Worm (Caenorhabditis elegans) whole organism, L1 larva: ENCODE data around the gene F53B3.6.

Experiments used
- C16A3.4 ChIP-seq: fragments of 150-350 bp; optimal IDR thresholded peaks from 2 replicates; lab custom pipeline; 2014; ENCODE audit warnings: missing biosample characterization, missing genetic modification characterization
- C34B4.2 ChIP-seq: sonication (generic microtip); optimal IDR thresholded peaks from 2 replicates; lab custom pipeline; 2017; ENCODE audit warnings: mild to moderate bottlenecking, missing genetic modification characterization, missing compliant biosample characterization
- aha-1 ChIP-seq: fragments of 150-350 bp; optimal IDR thresholded peaks from 2 replicates; lab custom pipeline; 2014; ENCODE audit warnings: missing biosample characterization, missing genetic modification characterization
- aly-2 ChIP-seq: fragments of 150-350 bp; optimal IDR thresholded peaks from 2 replicates; lab custom pipeline; 2014; ENCODE audit warnings: missing biosample characterization, missing genetic modification characterization
- ceh-63 ChIP-seq: fragments of 200-800 bp; sonication (Bioruptor generic); optimal IDR thresholded peaks from 2 replicates; lab custom pipeline; 2018; ENCODE audit warnings: mild to moderate bottlenecking, missing genetic modification characterization, missing compliant biosample characterization
- dpl-1 ChIP-seq, 3 experiments: fragments of 150-350 bp in 2 of 3; sonication (generic microtip) in 1 of 3; optimal IDR thresholded peaks; 2 replicates each; lab custom pipeline; 2014 to 2017; ENCODE audit warnings: missing biosample characterization in 3 of 3, missing genetic modification characterization in 3 of 3, missing genetic modification reagents in 3 of 3
- dsc-1 ChIP-seq: sonication (generic microtip); optimal IDR thresholded peaks from 2 replicates; lab custom pipeline; 2016; ENCODE audit warnings: mild to moderate bottlenecking, missing genetic modification characterization, missing compliant biosample characterization
- efl-3 ChIP-seq: fragments of 200-800 bp; sonication (Bioruptor generic); optimal IDR thresholded peaks from 2 replicates; lab custom pipeline; 2018; ENCODE audit warnings: mild to moderate bottlenecking, missing genetic modification characterization, missing compliant biosample characterization
- egl-27 ChIP-seq, 2 experiments: fragments of 150-350 bp in 1 of 2; sonication (generic microtip); optimal IDR thresholded peaks; 3 replicates each; lab custom pipeline; 2017 to 2018; ENCODE audit warnings: missing biosample characterization in 2 of 2, missing genetic modification characterization in 2 of 2, missing genetic modification reagents in 2 of 2
- elt-3 ChIP-seq, 6 experiments: fragments of 150-350 bp in 1 of 6; sonication (generic microtip); optimal IDR thresholded peaks; 2 replicates each; lab custom pipeline; 2017 to 2018; ENCODE audit warnings: missing biosample characterization in 6 of 6, missing genetic modification characterization in 6 of 6, inconsistent platforms in 1 of 6
- fkh-8 ChIP-seq: sonication (generic microtip); optimal IDR thresholded peaks from 2 replicates; lab custom pipeline; 2016; ENCODE audit warnings: mild to moderate bottlenecking, missing genetic modification characterization, missing compliant biosample characterization
- grh-1 ChIP-seq: fragments of 200-800 bp; sonication (Bioruptor generic); IDR thresholded peaks from 2 replicates; pipeline ENCODE4 v1.3.6; 2022; ENCODE audit warnings: missing genetic modification reagents, missing genetic modification characterization, missing compliant biosample characterization
- hlh-4 ChIP-seq: sonication (generic microtip); optimal IDR thresholded peaks from 2 replicates; lab custom pipeline; 2016; ENCODE audit warnings: mild to moderate bottlenecking, missing genetic modification characterization, missing compliant biosample characterization
- jun-1 ChIP-seq: fragments of 150-350 bp; optimal IDR thresholded peaks from 2 replicates; lab custom pipeline; 2014; ENCODE audit warnings: missing biosample characterization, missing genetic modification reagents, missing genetic modification characterization
- lin-13 ChIP-seq: fragments of 150-350 bp; optimal IDR thresholded peaks from 2 replicates; lab custom pipeline; 2014; ENCODE audit warnings: missing biosample characterization, missing genetic modification reagents, missing genetic modification characterization
- lin-14 ChIP-seq: fragments of 200-800 bp; sonication (Bioruptor generic); optimal IDR thresholded peaks from 2 replicates; lab custom pipeline; 2018; ENCODE audit warnings: mild to moderate bottlenecking, missing genetic modification characterization, moderate library complexity, missing compliant biosample characterization
- lin-15B ChIP-seq: fragments of 150-350 bp; sonication (generic microtip); optimal IDR thresholded peaks from 3 replicates; lab custom pipeline; 2014; ENCODE audit warnings: missing biosample characterization, missing genetic modification characterization
- lsy-2 ChIP-seq, 2 experiments: fragments of 150-350 bp; optimal IDR thresholded peaks; 2 replicates each; lab custom pipeline; 2014; ENCODE audit warnings: missing biosample characterization in 2 of 2, missing genetic modification characterization in 2 of 2
- mdl-1 ChIP-seq, 2 experiments: fragments of 150-350 bp; optimal IDR thresholded peaks; 2 replicates each; lab custom pipeline; 2014 to 2017; ENCODE audit warnings: missing biosample characterization in 2 of 2, missing genetic modification characterization in 2 of 2, inconsistent platforms in 1 of 2
- nhr-11 ChIP-seq: fragments of 150-350 bp; optimal IDR thresholded peaks from 2 replicates; lab custom pipeline; 2014; ENCODE audit warnings: missing biosample characterization, missing genetic modification characterization
- nhr-12 ChIP-seq: sonication (generic microtip); optimal IDR thresholded peaks from 2 replicates; lab custom pipeline; 2017; ENCODE audit warnings: missing biosample characterization, missing genetic modification characterization
- nhr-19 ChIP-seq: fragments of 200-800 bp; sonication (Bioruptor generic); conservative IDR thresholded peaks from 2 replicates; pipeline ENCODE4 v1.3.6; 2022; ENCODE audit warnings: missing genetic modification characterization, missing compliant biosample characterization
- nhr-28 ChIP-seq: fragments of 150-350 bp; optimal IDR thresholded peaks from 2 replicates; lab custom pipeline; 2014; ENCODE audit warnings: missing biosample characterization, missing genetic modification characterization
- nhr-47 ChIP-seq: sonication (generic microtip); optimal IDR thresholded peaks from 2 replicates; lab custom pipeline; 2016; ENCODE audit warnings: mild to moderate bottlenecking, missing genetic modification characterization, moderate library complexity, missing compliant biosample characterization
- nhr-71 ChIP-seq: sonication (generic microtip); optimal IDR thresholded peaks from 2 replicates; lab custom pipeline; 2016; ENCODE audit warnings: mild to moderate bottlenecking, missing genetic modification characterization, moderate library complexity, missing compliant biosample characterization
- nhr-77 ChIP-seq: fragments of 150-350 bp; optimal IDR thresholded peaks from 2 replicates; lab custom pipeline; 2014; ENCODE audit warnings: missing biosample characterization, missing genetic modification characterization
- nhr-84 ChIP-seq: sonication (generic microtip); optimal IDR thresholded peaks from 2 replicates; lab custom pipeline; 2017; ENCODE audit warnings: missing biosample characterization, missing genetic modification characterization
- pax-3 ChIP-seq: fragments of 200-800 bp; sonication (Bioruptor generic); optimal IDR thresholded peaks from 2 replicates; lab custom pipeline; 2018; ENCODE audit warnings: mild to moderate bottlenecking, missing genetic modification characterization, moderate library complexity, missing compliant biosample characterization
- rnt-1 ChIP-seq: sonication (generic microtip); optimal IDR thresholded peaks from 2 replicates; lab custom pipeline; 2016; ENCODE audit warnings: mild to moderate bottlenecking, missing genetic modification characterization, moderate library complexity, missing compliant biosample characterization
- snpc-4 ChIP-seq: fragments of 150-350 bp; optimal IDR thresholded peaks from 2 replicates; lab custom pipeline; 2014; ENCODE audit warnings: missing biosample characterization, missing genetic modification characterization
- snu-23 ChIP-seq: sonication (generic microtip); optimal IDR thresholded peaks from 2 replicates; lab custom pipeline; 2016; ENCODE audit warnings: missing genetic modification characterization, missing compliant biosample characterization
- sox-4 ChIP-seq: sonication (generic microtip); optimal IDR thresholded peaks from 2 replicates; lab custom pipeline; 2016; ENCODE audit warnings: missing genetic modification characterization, missing compliant biosample characterization
- sptf-1 ChIP-seq: fragments of 150-350 bp; optimal IDR thresholded peaks from 2 replicates; lab custom pipeline; 2014; ENCODE audit warnings: missing biosample characterization, missing genetic modification characterization
- tbx-2 ChIP-seq: sonication (generic microtip); optimal IDR thresholded peaks from 2 replicates; lab custom pipeline; 2016; ENCODE audit warnings: missing genetic modification characterization, missing compliant biosample characterization
- tlp-1 ChIP-seq: fragments of 150-350 bp; optimal IDR thresholded peaks from 2 replicates; lab custom pipeline; 2014; ENCODE audit warnings: missing biosample characterization, missing genetic modification characterization
- unc-62 ChIP-seq: fragments of 150-350 bp; optimal IDR thresholded peaks from 2 replicates; lab custom pipeline; 2014; ENCODE audit warnings: missing biosample characterization, missing genetic modification reagents, missing genetic modification characterization
- unc-86 ChIP-seq: sonication (generic microtip); optimal IDR thresholded peaks from 2 replicates; lab custom pipeline; 2016; ENCODE audit warnings: missing genetic modification characterization, missing compliant biosample characterization
- zip-4 ChIP-seq: fragments of 200-800 bp; sonication (Bioruptor generic); optimal IDR thresholded peaks from 2 replicates; lab custom pipeline; 2018; ENCODE audit warnings: mild to moderate bottlenecking, missing genetic modification characterization, moderate library complexity, missing compliant biosample characterization
- ztf-11 ChIP-seq, 2 experiments: sonication (generic microtip); optimal IDR thresholded peaks; 2 replicates each; lab custom pipeline; 2016 to 2017; ENCODE audit warnings: missing genetic modification characterization in 2 of 2, missing biosample characterization in 1 of 2, missing compliant biosample characterization in 1 of 2
- ztf-4 ChIP-seq: fragments of 150-350 bp; optimal IDR thresholded peaks from 2 replicates; lab custom pipeline; 2014; ENCODE audit warnings: missing biosample characterization, missing genetic modification characterization

Gene F53B3.6

ce11 chrX:2818899-2819298 lies 45.1 kb upstream of the F53B3.6 start (continued):
- TF ChIP-seq nhr-28 (tag; lab: Kevin White, UChicago): no peak
- TF ChIP-seq lin-14 (GFP tag; lab: Kevin White, UChicago): peak; percentile 20
- TF ChIP-seq fkh-8 (tag; lab: Kevin White, UChicago): peak; percentile 97
- no peak for TF ChIP-seq lin-13 (GFP tag; lab: Kevin White, UChicago)
- TF ChIP-seq dsc-1 (tag; lab: Kevin White, UChicago): peak; percentile 24
- TF ChIP-seq nhr-12: no peak
- TF ChIP-seq zip-4 (GFP tag; lab: Kevin White, UChicago): no peak
- TF ChIP-seq nhr-11: no peak

ce11 chrX:2819747-2820146 lies 44.3 kb upstream of the F53B3.6 start:
- TF ChIP-seq lin-14 (GFP tag; lab: Kevin White, UChicago) (peak; percentile 29), rnt-1 (no peak), nhr-71 (tag; lab: Kevin White, UChicago) (peak; percentile 70), fkh-8 (tag; lab: Kevin White, UChicago) (peak; percentile 90), nhr-47 (tag; lab: Kevin White, UChicago) (peak; percentile 48), tlp-1 (tag; lab: Kevin White, UChicago) (no peak), unc-86 (no peak), nhr-19 (GFP tag; lab: Robert Waterston, UW) (no peak), hlh-4 (tag; lab: Kevin White, UChicago) (peak; percentile 58), lin-15B (no peak), aly-2 (no peak), ztf-4 (tag; lab: Kevin White, UChicago) (peak; percentile 26), efl-3 (no peak), jun-1 (tag; lab: Kevin White, UChicago) (no peak), tbx-2 (tag; lab: Kevin White, UChicago) (no peak), nhr-84 (no peak), C16A3.4 (tag; lab: Kevin White, UChicago) (no peak), dpl-1 (GFP tag; optimal IDR thresholded peaks at IDR 0.05; lab: Kevin White, UChicago) (no peak), sox-4 (tag; lab: Kevin White, UChicago) (peak; percentile 45)
- TF ChIP-seq, all 84 proteins: peak for 7

ce11 chrX:2820148-2820547 lies 43.9 kb upstream of the F53B3.6 start, which contains the start of gene tsp-6:
TSS of gene tsp-6 (plus strand) at chrX:2820448.
- TF ChIP-seq C34B4.2 (tag; lab: Kevin White, UChicago) (no peak), egl-27 (tag; optimal IDR thresholded peaks at IDR 0.05; lab: Kevin White, UChicago) (no peak), nhr-77 (tag; lab: Kevin White, UChicago) (no peak), mdl-1 (tag; optimal IDR thresholded peaks at IDR 0.05; lab: Kevin White, UChicago) (no peak), pax-3 (tag; lab: Kevin White, UChicago) (no peak), ceh-63 (GFP tag; lab: Kevin White, UChicago) (no peak), elt-3 (tag; optimal IDR thresholded peaks at IDR 0.05; lab: Kevin White, UChicago) (no peak), ztf-11 (tag; optimal IDR thresholded peaks at IDR 0.05; lab: Kevin White, UChicago) (no peak), nhr-12 (no peak), snu-23 (no peak), unc-62 (GFP tag; lab: Kevin White, UChicago) (no peak), sptf-1 (no peak), aha-1 (tag; lab: Kevin White, UChicago) (no peak)

- TF ChIP-seq nhr-19 (GFP tag; lab: Robert Waterston, UW): no peak
- no peak for TF ChIP-seq snpc-4 (tag; lab: Kevin White, UChicago)
- no peak for TF ChIP-seq lsy-2 (tag; optimal IDR thresholded peaks at IDR 0.05; lab: Kevin White, UChicago)
- TF ChIP-seq grh-1 (GFP tag; lab: Robert Waterston, UW): no peak
These were observed 37.7 kb upstream of the F53B3.6 start for ce11 chrX:2826337-2826736.
